Worm (Caenorhabditis elegans) whole organism, young adult: Measurements from ENCODE around the gene col-97.
A peak's percentile ranks its signal among the peaks of the same experiment; 100 is the strongest.

Experiments used
- C06A6.2 ChIP-seq: fragments of 200-800 bp; sonication (Bioruptor generic); conservative IDR thresholded peaks from 2 replicates; pipeline ENCODE4 v1.3.6; 2022; ENCODE audit warnings: missing genetic modification characterization, missing compliant biosample characterization
- C17E4.6 ChIP-seq: fragments of 200-800 bp; sonication (Bioruptor generic); IDR thresholded peaks from 2 replicates; pipeline ENCODE4 v1.3.6; 2022; ENCODE audit warnings: missing genetic modification reagents, missing genetic modification characterization, missing compliant biosample characterization
- D2030.7 ChIP-seq: fragments of 200-800 bp; sonication (Bioruptor generic); IDR thresholded peaks from 2 replicates; pipeline ENCODE4 v1.3.6; 2022; ENCODE audit warnings: missing genetic modification reagents, missing genetic modification characterization, missing compliant biosample characterization
- F10E7.11 ChIP-seq: sonication (generic microtip); optimal IDR thresholded peaks from 2 replicates; lab custom pipeline; 2017; ENCODE audit warnings: mild to moderate bottlenecking, missing genetic modification characterization, moderate library complexity, missing compliant biosample characterization
- F37B4.10 ChIP-seq: fragments of 200-800 bp; sonication (Bioruptor generic); IDR thresholded peaks from 2 replicates; pipeline ENCODE4 v1.3.6; 2022; ENCODE audit warnings: missing genetic modification characterization, missing compliant biosample characterization
- F39B2.1 ChIP-seq: fragments of 200-800 bp; sonication (Bioruptor generic); IDR thresholded peaks from 2 replicates; pipeline ENCODE4 v1.3.6; 2022; ENCODE audit warnings: missing genetic modification reagents, missing genetic modification characterization, missing compliant biosample characterization
- F52B5.7 ChIP-seq: sonication (generic microtip); optimal IDR thresholded peaks from 2 replicates; lab custom pipeline; 2016; ENCODE audit warnings: mild to moderate bottlenecking, missing genetic modification characterization, missing compliant biosample characterization
- K11D2.4 ChIP-seq: fragments of 200-800 bp; sonication (Bioruptor generic); IDR thresholded peaks from 2 replicates; pipeline ENCODE4 v1.3.6; 2022; ENCODE audit warnings: missing genetic modification reagents, missing genetic modification characterization, missing compliant biosample characterization
- Y56A3A.18 ChIP-seq: fragments of 200-800 bp; sonication (Bioruptor generic); IDR thresholded peaks from 2 replicates; pipeline ENCODE4 v1.3.6; 2022; ENCODE audit warnings: missing genetic modification reagents, missing genetic modification characterization, missing compliant biosample characterization
- ZK185.1 ChIP-seq: sonication (generic microtip); optimal IDR thresholded peaks from 2 replicates; lab custom pipeline; 2016; ENCODE audit warnings: mild to moderate bottlenecking, missing genetic modification characterization, missing compliant biosample characterization; ENCODE audit not compliant: poor library complexity, severe bottlenecking
- ama-1 ChIP-seq, 3 experiments: fragments of 150-350 bp in 1 of 3; sonication (generic microtip) in 2 of 3; optimal IDR thresholded peaks; 2 replicates each; lab custom pipeline; 2014 to 2018; ENCODE audit warnings: missing biosample characterization in 2 of 3, missing genetic modification characterization in 2 of 3, missing genetic modification reagents in 2 of 3
- attf-3 ChIP-seq: fragments of 200-800 bp; sonication (Bioruptor generic); conservative IDR thresholded peaks from 2 replicates; pipeline ENCODE4 v1.3.6; 2022; ENCODE audit warnings: missing genetic modification reagents, missing genetic modification characterization, missing compliant biosample characterization
- attf-5 ChIP-seq: fragments of 200-800 bp; sonication (Bioruptor generic); optimal IDR thresholded peaks from 2 replicates; lab custom pipeline; 2018; ENCODE audit warnings: mild to moderate bottlenecking, missing genetic modification characterization, missing compliant biosample characterization
- cebp-1 ChIP-seq, 2 experiments: fragments of 200-800 bp in 1 of 2; sonication (Bioruptor generic) in 1 of 2; sonication (generic microtip) in 1 of 2; IDR thresholded peaks in 1 of 2; optimal IDR thresholded peaks in 1 of 2; 2 replicates each; pipeline versions ENCODE4 v1.3.6 to Lab custom; 2017 to 2022; ENCODE audit warnings: missing compliant biosample characterization in 2 of 2, missing genetic modification characterization in 2 of 2, mild to moderate bottlenecking in 1 of 2, missing genetic modification reagents in 1 of 2, moderate library complexity in 1 of 2
- ceh-27 ChIP-seq: fragments of 200-800 bp; sonication (Bioruptor generic); optimal IDR thresholded peaks from 2 replicates; lab custom pipeline; 2018; ENCODE audit warnings: mild to moderate bottlenecking, missing genetic modification characterization, moderate library complexity, missing compliant biosample characterization
- egrh-3 ChIP-seq: fragments of 200-800 bp; sonication (Bioruptor generic); IDR thresholded peaks from 2 replicates; pipeline ENCODE4 v1.3.6; 2022; ENCODE audit warnings: missing genetic modification reagents, missing genetic modification characterization, missing compliant biosample characterization
- ets-4 ChIP-seq: fragments of 200-800 bp; sonication (Bioruptor generic); optimal IDR thresholded peaks from 2 replicates; lab custom pipeline; 2018; ENCODE audit warnings: mild to moderate bottlenecking, missing genetic modification characterization, missing compliant biosample characterization
- him-1 ChIP-seq: sonication (generic microtip); optimal IDR thresholded peaks from 2 replicates; lab custom pipeline; 2016; ENCODE audit warnings: missing genotype, missing genetic modification reagents, missing genetic modification characterization, missing compliant biosample characterization
- hlh-12 ChIP-seq: sonication (generic microtip); optimal IDR thresholded peaks from 2 replicates; lab custom pipeline; 2016; ENCODE audit warnings: missing genetic modification characterization, missing compliant biosample characterization
- hmg-1.2 ChIP-seq: fragments of 200-800 bp; sonication (Bioruptor generic); IDR thresholded peaks from 2 replicates; pipeline ENCODE4 v1.3.6; 2022; ENCODE audit warnings: missing genetic modification reagents, missing genetic modification characterization, missing compliant biosample characterization
- let-526 ChIP-seq: fragments of 200-800 bp; sonication (Bioruptor generic); IDR thresholded peaks from 2 replicates; pipeline ENCODE4 v1.3.6; 2022; ENCODE audit warnings: missing genetic modification reagents, missing genetic modification characterization, missing compliant biosample characterization
- lin-26 ChIP-seq: fragments of 200-800 bp; sonication (Bioruptor generic); IDR thresholded peaks from 2 replicates; pipeline ENCODE4 v1.3.6; 2022; ENCODE audit warnings: missing genetic modification reagents, missing genetic modification characterization, missing compliant biosample characterization
- lin-54 ChIP-seq: fragments of 200-800 bp; sonication (Bioruptor generic); optimal IDR thresholded peaks from 2 replicates; lab custom pipeline; 2018; ENCODE audit warnings: mild to moderate bottlenecking, missing genetic modification characterization, missing compliant biosample characterization
- madf-6 ChIP-seq: fragments of 200-800 bp; sonication (Bioruptor generic); IDR thresholded peaks from 2 replicates; pipeline ENCODE4 v1.3.6; 2022; ENCODE audit warnings: missing genetic modification reagents, missing genetic modification characterization, missing compliant biosample characterization
- mcd-1 ChIP-seq: fragments of 200-800 bp; sonication (Bioruptor generic); IDR thresholded peaks from 2 replicates; pipeline ENCODE4 v1.3.6; 2022; ENCODE audit warnings: missing genetic modification reagents, missing genetic modification characterization, missing compliant biosample characterization
- mxl-1 ChIP-seq: sonication (generic microtip); optimal IDR thresholded peaks from 2 replicates; lab custom pipeline; 2016; ENCODE audit warnings: missing genetic modification characterization, missing compliant biosample characterization
- rpc-1 ChIP-seq, 2 experiments: fragments of 150-350 bp in 1 of 2; sonication (generic microtip) in 1 of 2; optimal IDR thresholded peaks; 2 replicates each; lab custom pipeline; 2014 to 2018; ENCODE audit warnings: missing biosample characterization in 1 of 2, missing genetic modification characterization in 1 of 2, missing genetic modification reagents in 1 of 2, missing genotype in 1 of 2
- somi-1 ChIP-seq: fragments of 200-800 bp; sonication (Bioruptor generic); optimal IDR thresholded peaks from 2 replicates; lab custom pipeline; 2018; ENCODE audit warnings: mild to moderate bottlenecking, missing genetic modification characterization, missing compliant biosample characterization
- tbx-9 ChIP-seq: sonication (generic microtip); optimal IDR thresholded peaks from 2 replicates; lab custom pipeline; 2016; ENCODE audit warnings: borderline replicate concordance, missing genetic modification characterization, inconsistent platforms, missing compliant biosample characterization
- tlf-1 ChIP-seq: fragments of 200-800 bp; sonication (Bioruptor generic); optimal IDR thresholded peaks from 2 replicates; lab custom pipeline; 2018; ENCODE audit warnings: mild to moderate bottlenecking, missing genetic modification characterization, missing compliant biosample characterization
- unc-62 ChIP-seq: fragments of 150-350 bp; optimal IDR thresholded peaks from 2 replicates; lab custom pipeline; 2014; ENCODE audit warnings: missing biosample characterization, missing genetic modification reagents, missing genetic modification characterization
- zfh-2 ChIP-seq: fragments of 200-800 bp; sonication (Bioruptor generic); conservative IDR thresholded peaks from 2 replicates; pipeline ENCODE4 v1.3.6; 2022; ENCODE audit warnings: missing genetic modification reagents, missing genetic modification characterization, missing compliant biosample characterization
- ztf-18 ChIP-seq: sonication (generic microtip); optimal IDR thresholded peaks from 2 replicates; lab custom pipeline; 2016; ENCODE audit warnings: missing genotype, mild to moderate bottlenecking, missing genetic modification characterization, missing compliant biosample characterization

Gene col-97

DNA sequence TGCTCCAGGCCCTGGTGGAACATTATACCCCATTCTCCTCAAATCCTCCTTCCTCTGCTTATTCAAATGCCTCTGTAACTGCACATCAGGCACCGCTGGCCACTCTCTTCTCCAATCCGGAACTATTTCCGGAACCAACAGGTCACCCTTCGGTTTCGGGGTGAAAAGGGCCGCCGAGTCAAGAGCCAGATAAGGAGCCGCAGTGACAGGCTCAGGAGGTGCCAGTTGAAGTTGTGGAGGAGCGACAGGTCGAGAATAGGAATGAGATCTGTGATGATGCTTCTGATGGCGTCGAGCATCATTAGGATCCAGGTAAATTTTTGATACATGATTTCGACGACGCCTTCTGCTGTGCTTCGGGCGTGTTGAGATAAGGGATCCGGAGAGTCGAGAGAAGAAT lies 4.7 kb upstream of the col-97 start:
- TF ChIP-seq zfh-2 (GFP tag; lab: Robert Waterston, UW) (peak; percentile 59), F37B4.10 (GFP tag; lab: Robert Waterston, UW) (0 out of 2 replicates have a peak, but pooled peaks have one; percentile 62), attf-3 (GFP tag; lab: Robert Waterston, UW) (no peak), ZK185.1 (tag; lab: Kevin White, UChicago) (no peak), madf-6 (GFP tag; lab: Robert Waterston, UW) (no peak), ets-4 (GFP tag; lab: Kevin White, UChicago) (no peak)
- TF ChIP-seq, all 124 proteins: peak for 2

- TF ChIP-seq rpc-1 (optimal IDR thresholded peaks at IDR 0.05; lab: Kevin White, UChicago) (no peak), rpc-1 (tag; optimal IDR thresholded peaks at IDR 0.05; lab: Kevin White, UChicago) (no peak), egrh-3 (GFP tag; lab: Robert Waterston, UW) (peak; percentile 84; the same call in 1 of the 2 replicates), F39B2.1 (no peak), zfh-2 (GFP tag; lab: Robert Waterston, UW) (peak; percentile 82), lin-26 (GFP tag; lab: Robert Waterston, UW) (no peak), ZK185.1 (tag; lab: Kevin White, UChicago) (no peak), F10E7.11 (tag; lab: Kevin White, UChicago) (no peak)
Observed at ce11 chrIII:12993055-12993454, 452 bp downstream of the col-97 start.

- TF ChIP-seq tbx-9 (no peak), lin-26 (GFP tag; lab: Robert Waterston, UW) (no peak), lin-54 (no peak), ama-1 (optimal IDR thresholded peaks at IDR 0.05; lab: Kevin White, UChicago) (no peak), ama-1 (GFP tag; optimal IDR thresholded peaks at IDR 0.05; lab: Kevin White, UChicago) (no peak), attf-5 (GFP tag; lab: Kevin White, UChicago) (no peak), Y56A3A.18 (no peak), let-526 (GFP tag; lab: Robert Waterston, UW) (no peak), rpc-1 (optimal IDR thresholded peaks at IDR 0.05; lab: Kevin White, UChicago) (no peak), rpc-1 (tag; optimal IDR thresholded peaks at IDR 0.05; lab: Kevin White, UChicago) (no peak), cebp-1 (GFP tag; IDR thresholded peaks at IDR 0.05; lab: Robert Waterston, UW) (no peak), cebp-1 (tag; optimal IDR thresholded peaks at IDR 0.05; lab: Kevin White, UChicago) (no peak), D2030.7 (GFP tag; lab: Robert Waterston, UW) (no peak), tlf-1 (GFP tag; lab: Kevin White, UChicago) (no peak), mcd-1 (GFP tag; lab: Robert Waterston, UW) (no peak), C17E4.6 (GFP tag; lab: Robert Waterston, UW) (no peak), unc-62 (GFP tag; lab: Kevin White, UChicago) (no peak), ztf-18 (tag; lab: Kevin White, UChicago) (no peak), ceh-27 (GFP tag; lab: Kevin White, UChicago) (no peak), hmg-1.2 (GFP tag; lab: Robert Waterston, UW) (no peak)
Observed at ce11 chrIII:12990997-12991396, 2.5 kb downstream of the col-97 start, which contains the start of gene ZK1010.12. Gene ZK1010.12 (plus strand): TSS chrIII:12991297.

- TF ChIP-seq K11D2.4 (GFP tag; lab: Robert Waterston, UW) (no peak), C06A6.2 (GFP tag; lab: Robert Waterston, UW) (no peak), hlh-12 (tag; lab: Kevin White, UChicago) (no peak), mxl-1 (tag; lab: Kevin White, UChicago) (no peak), rpc-1 (optimal IDR thresholded peaks at IDR 0.05; lab: Kevin White, UChicago) (no peak), rpc-1 (tag; optimal IDR thresholded peaks at IDR 0.05; lab: Kevin White, UChicago) (no peak), F10E7.11 (tag; lab: Kevin White, UChicago) (no peak), somi-1 (GFP tag; lab: Kevin White, UChicago) (no peak), him-1 (tag; lab: Kevin White, UChicago) (no peak), F52B5.7 (tag; lab: Kevin White, UChicago) (no peak)
- TF ChIP-seq, all 124 proteins: peak for 0
Observed at ce11 chrIII:12987418-12987817, 6.1 kb downstream of the col-97 start, which contains the start of gene ZK1010.5. Gene ZK1010.5 (minus strand): TSS chrIII:12987518.
